Worm (Caenorhabditis elegans) whole organism, L3 larva: ENCODE results near the gene T05G5.1.

ENCODE experiments used
- ZK546.5 ChIP-seq: sonication (generic microtip); optimal IDR thresholded peaks from 2 replicates; lab custom pipeline; 2017; ENCODE audit warnings: missing biosample characterization, missing genetic modification characterization
- aly-2 ChIP-seq: fragments of 150-350 bp; optimal IDR thresholded peaks from 2 replicates; lab custom pipeline; 2014; ENCODE audit warnings: missing biosample characterization, missing genetic modification characterization
- ama-1 ChIP-seq: fragments of 150-350 bp; optimal IDR thresholded peaks from 2 replicates; lab custom pipeline; 2018
- ceh-16 ChIP-seq: sonication (generic microtip); optimal IDR thresholded peaks from 2 replicates; lab custom pipeline; 2017; ENCODE audit warnings: missing biosample characterization, missing genetic modification characterization
- ceh-82 ChIP-seq: fragments of 150-350 bp; optimal IDR thresholded peaks from 2 replicates; lab custom pipeline; 2014; ENCODE audit warnings: missing biosample characterization, missing genetic modification characterization
- ceh-9 ChIP-seq: sonication (generic microtip); optimal IDR thresholded peaks from 2 replicates; lab custom pipeline; 2018; ENCODE audit warnings: missing biosample characterization, missing genetic modification characterization
- daf-12 ChIP-seq: fragments of 150-350 bp; optimal IDR thresholded peaks from 2 replicates; lab custom pipeline; 2014; ENCODE audit warnings: missing biosample characterization, missing genetic modification reagents, missing genetic modification characterization
- egl-5 ChIP-seq: fragments of 150-350 bp; optimal IDR thresholded peaks from 2 replicates; lab custom pipeline; 2017; ENCODE audit warnings: missing biosample characterization, missing genetic modification reagents, missing genetic modification characterization, inconsistent platforms
- elt-1 ChIP-seq: fragments of 150-350 bp; optimal IDR thresholded peaks from 2 replicates; lab custom pipeline; 2014; ENCODE audit warnings: missing biosample characterization, missing genetic modification characterization
- elt-2 ChIP-seq: sonication (generic microtip); optimal IDR thresholded peaks from 2 replicates; lab custom pipeline; 2016; ENCODE audit warnings: missing genetic modification reagents, mild to moderate bottlenecking, missing genetic modification characterization, missing compliant biosample characterization
- fkh-10 ChIP-seq: sonication (generic microtip); optimal IDR thresholded peaks from 2 replicates; lab custom pipeline; 2017; ENCODE audit warnings: missing biosample characterization, missing genetic modification reagents, missing genetic modification characterization
- hmg-11 ChIP-seq: sonication (generic microtip); optimal IDR thresholded peaks from 2 replicates; lab custom pipeline; 2016; ENCODE audit warnings: missing genetic modification characterization, missing compliant biosample characterization
- lin-15B ChIP-seq: fragments of 150-350 bp; optimal IDR thresholded peaks from 2 replicates; lab custom pipeline; 2014; ENCODE audit warnings: missing biosample characterization, missing genetic modification characterization
- lin-39 ChIP-seq: fragments of 150-350 bp; optimal IDR thresholded peaks from 2 replicates; lab custom pipeline; 2018; ENCODE audit warnings: missing biosample characterization, missing genetic modification reagents, missing genetic modification characterization
- mdl-1 ChIP-seq: fragments of 150-350 bp; optimal IDR thresholded peaks from 2 replicates; lab custom pipeline; 2014; ENCODE audit warnings: missing biosample characterization, missing genetic modification characterization
- nfya-1 ChIP-seq: sonication (generic microtip); optimal IDR thresholded peaks from 2 replicates; lab custom pipeline; 2017; ENCODE audit warnings: missing genetic modification characterization, mild to moderate bottlenecking, missing compliant biosample characterization, antibody characterized with exemption, moderate library complexity; ENCODE audit not compliant: insufficient read depth
- nhr-12 ChIP-seq: fragments of 150-350 bp; optimal IDR thresholded peaks from 2 replicates; lab custom pipeline; 2014; ENCODE audit warnings: missing biosample characterization, missing genetic modification characterization
- nhr-23 ChIP-seq: fragments of 150-350 bp; optimal IDR thresholded peaks from 2 replicates; lab custom pipeline; 2014; ENCODE audit warnings: missing biosample characterization, missing genetic modification reagents, missing genetic modification characterization
- nhr-25 ChIP-seq: sonication (generic microtip); optimal IDR thresholded peaks from 2 replicates; lab custom pipeline; 2017; ENCODE audit warnings: missing biosample characterization, missing genetic modification characterization
- nhr-28 ChIP-seq: fragments of 150-350 bp; optimal IDR thresholded peaks from 2 replicates; lab custom pipeline; 2014; ENCODE audit warnings: missing biosample characterization, missing genetic modification characterization
- nhr-67 ChIP-seq: fragments of 150-350 bp; optimal IDR thresholded peaks from 2 replicates; lab custom pipeline; 2014; ENCODE audit warnings: missing biosample characterization, missing genetic modification characterization
- nhr-76 ChIP-seq: fragments of 150-350 bp; sonication (generic microtip); optimal IDR thresholded peaks from 5 replicates; lab custom pipeline; 2014; ENCODE audit warnings: missing biosample characterization, missing genetic modification characterization
- pha-4 ChIP-seq: fragments of 150-350 bp; optimal IDR thresholded peaks from 2 replicates; lab custom pipeline; 2014; ENCODE audit warnings: missing biosample characterization, missing genetic modification reagents, missing genetic modification characterization
- pqm-1 ChIP-seq: fragments of 150-350 bp; optimal IDR thresholded peaks from 2 replicates; lab custom pipeline; 2017; ENCODE audit warnings: missing biosample characterization, missing genetic modification characterization, inconsistent platforms
- sea-2 ChIP-seq: fragments of 150-350 bp; sonication (generic microtip); optimal IDR thresholded peaks from 4 replicates; lab custom pipeline; 2014; ENCODE audit warnings: missing biosample characterization, missing genetic modification reagents, missing genetic modification characterization
- skn-1 ChIP-seq: fragments of 150-350 bp; optimal IDR thresholded peaks from 2 replicates; lab custom pipeline; 2014; ENCODE audit warnings: missing biosample characterization, missing genetic modification characterization
- unc-39 ChIP-seq: sonication (generic microtip); optimal IDR thresholded peaks from 4 replicates; lab custom pipeline; 2017; ENCODE audit warnings: missing biosample characterization, missing genetic modification characterization
- unc-62 ChIP-seq: fragments of 150-350 bp; sonication (generic microtip); optimal IDR thresholded peaks from 4 replicates; lab custom pipeline; 2014; ENCODE audit warnings: missing biosample characterization, missing genetic modification reagents, missing genetic modification characterization
- zag-1 ChIP-seq: fragments of 150-350 bp; optimal IDR thresholded peaks from 2 replicates; lab custom pipeline; 2014; ENCODE audit warnings: missing biosample characterization, missing genetic modification characterization

The T05G5.1 gene

DNA sequence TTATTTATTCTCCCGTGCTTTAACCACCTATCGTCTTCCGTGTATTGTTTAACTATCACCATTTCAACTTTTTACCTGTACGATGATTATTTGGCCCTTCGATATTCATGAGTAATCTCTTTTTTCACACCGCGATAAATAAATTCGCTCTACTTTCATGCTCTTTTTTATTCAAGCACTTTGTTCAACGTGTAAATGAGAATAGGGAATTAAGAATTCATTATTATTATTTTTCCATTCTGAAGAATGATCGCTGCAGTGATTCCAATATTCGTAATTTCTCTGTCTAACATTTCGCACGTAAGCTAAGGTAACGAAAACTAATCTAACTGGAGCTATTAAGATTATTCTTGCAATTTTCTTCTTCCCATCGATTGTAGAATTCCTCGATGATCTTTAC, 5.6 kb upstream of the T05G5.1 start, which contains the start of gene T05G5.4:
Gene T05G5.4, plus strand, starts transcription at position 241 of the 400 bp plus-strand sequence.
- TF ChIP-seq skn-1 (tag; lab: Kevin White, UChicago) (no peak), unc-62 (GFP tag; lab: Kevin White, UChicago) (no peak)

DNA sequence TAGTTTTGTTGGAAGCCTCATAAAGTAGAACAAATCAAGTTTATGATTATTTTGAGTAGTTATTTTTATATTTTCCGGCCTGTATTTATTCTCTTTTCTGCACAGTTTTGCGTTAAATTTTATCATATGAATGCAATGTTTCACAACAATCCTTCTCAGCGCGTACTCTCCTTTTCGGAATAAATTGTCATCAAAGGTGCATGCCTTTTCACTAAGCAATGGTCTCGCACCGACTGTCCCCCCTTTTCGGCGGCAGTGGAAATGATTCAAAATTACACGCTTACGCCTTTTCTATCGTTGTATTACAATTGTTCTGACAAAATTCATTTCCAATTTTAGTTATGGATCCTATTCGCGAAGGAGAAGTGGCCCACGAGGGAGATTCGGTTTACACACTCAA, 4.0 kb upstream of the T05G5.1 start, which contains the start of the genes iff-1 and cdk-1:
Gene iff-1, minus strand, starts transcription at position 61 of the 400 bp plus-strand sequence.
Gene cdk-1, plus strand, starts transcription at position 340 of the 400 bp plus-strand sequence.
- no peak for TF ChIP-seq hmg-11
- TF ChIP-seq nhr-23 (tag; lab: Kevin White, UChicago), result peak; percentile 2
- TF ChIP-seq elt-2, result no peak
- TF ChIP-seq ama-1 (lab: Kevin White, UChicago), result no peak
- TF ChIP-seq nfya-1 (tag; lab: Kevin White, UChicago), result peak; percentile 73
- no peak for TF ChIP-seq nhr-67 (tag; lab: Kevin White, UChicago)
- TF ChIP-seq pha-4, result peak; percentile 69
- TF ChIP-seq pqm-1, result no peak
- TF ChIP-seq nhr-25 (tag; lab: Kevin White, UChicago), result peak; percentile 40
- no peak for TF ChIP-seq ceh-82 (tag; lab: Kevin White, UChicago)
- TF ChIP-seq daf-12 (tag; lab: Kevin White, UChicago), result no peak
- TF ChIP-seq egl-5 (tag; lab: Kevin White, UChicago), result no peak
- no peak for TF ChIP-seq lin-39 (tag; lab: Kevin White, UChicago)
- no peak for TF ChIP-seq fkh-10
- no peak for TF ChIP-seq unc-39 (tag; lab: Kevin White, UChicago)
- TF ChIP-seq aly-2, result no peak
- no peak for TF ChIP-seq sea-2 (GFP tag; lab: Kevin White, UChicago)
- no peak for TF ChIP-seq nhr-76 (tag; lab: Kevin White, UChicago)
- TF ChIP-seq elt-1 (tag; lab: Kevin White, UChicago), result no peak
- TF ChIP-seq lin-15B (tag; lab: Kevin White, UChicago), result peak; percentile 65

DNA sequence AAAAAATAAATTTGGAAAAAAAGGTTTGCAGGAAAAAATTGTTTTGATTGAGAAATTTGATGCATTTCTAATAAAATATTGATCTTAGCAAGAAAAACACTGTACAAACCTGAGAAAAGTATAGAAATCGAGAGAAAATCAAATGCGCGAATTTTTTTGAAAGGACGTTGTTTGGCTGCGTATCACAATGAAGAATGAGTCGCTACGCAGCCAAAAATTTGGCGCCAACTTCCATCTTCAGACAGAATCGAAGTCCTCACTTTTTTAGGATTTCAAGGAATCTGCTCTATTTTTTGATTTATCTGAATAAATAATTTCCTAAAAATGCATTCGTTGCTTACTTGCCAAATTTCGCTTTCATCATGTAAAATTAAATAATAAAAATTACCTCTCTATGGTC, 3.5 kb upstream of the T05G5.1 start:
- TF ChIP-seq nhr-23 (tag; lab: Kevin White, UChicago) (no peak), nhr-25 (tag; lab: Kevin White, UChicago) (no peak), nhr-28 (tag; lab: Kevin White, UChicago) (no peak), ceh-16 (tag; lab: Kevin White, UChicago) (no peak), ceh-82 (tag; lab: Kevin White, UChicago) (no peak), nhr-12 (no peak), ZK546.5 (tag; lab: Kevin White, UChicago) (no peak), lin-39 (tag; lab: Kevin White, UChicago) (no peak), nhr-67 (tag; lab: Kevin White, UChicago) (no peak)

DNA sequence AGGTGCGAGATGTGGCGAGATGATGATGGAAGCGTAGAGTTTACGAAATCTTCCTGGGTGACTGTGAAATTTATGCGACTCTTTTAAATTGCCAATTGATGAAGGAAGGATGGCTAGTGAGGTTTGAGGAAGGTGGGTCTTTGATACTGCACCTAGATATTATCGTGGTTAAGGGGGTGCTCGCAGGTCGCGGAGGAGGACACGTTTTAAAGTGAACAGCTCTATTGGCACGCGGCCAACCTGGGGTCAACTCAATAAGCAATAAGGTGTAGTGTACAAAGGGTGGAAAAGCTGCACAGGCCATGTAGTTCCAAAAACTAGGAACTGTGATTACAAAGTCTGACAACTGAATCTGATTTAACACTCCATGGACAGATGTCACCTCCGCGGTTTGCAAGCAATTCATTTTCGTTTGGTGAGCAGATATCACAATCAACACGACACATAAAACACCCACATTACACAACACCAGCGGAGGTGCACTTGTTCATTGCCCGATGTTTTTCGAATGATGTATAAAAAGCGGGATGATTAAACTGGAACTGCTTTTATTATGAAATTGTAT, 2.3 kb upstream of the T05G5.1 start:
- TF ChIP-seq mdl-1 (tag; lab: Kevin White, UChicago), result no peak
- peak; percentile 43 for TF ChIP-seq egl-5 (tag; lab: Kevin White, UChicago)
- TF ChIP-seq fkh-10, result no peak

DNA sequence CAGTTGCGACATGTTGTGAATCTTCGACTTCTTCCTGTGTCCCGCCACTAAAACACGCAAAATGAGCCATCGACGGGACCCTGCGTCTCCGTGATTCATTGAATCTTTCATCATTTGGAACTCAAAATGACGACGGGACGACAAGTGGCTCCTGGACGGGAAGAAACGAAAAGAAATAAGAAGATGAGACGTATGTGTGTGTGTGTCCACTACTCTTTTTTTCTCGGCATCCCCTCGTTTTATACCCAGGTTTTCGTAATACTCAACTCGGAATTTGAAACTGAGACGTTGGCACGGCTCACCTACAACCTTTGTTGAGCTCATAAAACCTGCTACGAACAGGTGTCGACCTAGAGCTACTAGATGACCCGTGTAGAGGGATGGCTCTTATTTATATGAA, 1.4 kb upstream of the T05G5.1 start:
- TF ChIP-seq elt-2, result no peak
- peak; percentile 31 for TF ChIP-seq nfya-1 (tag; lab: Kevin White, UChicago)

DNA sequence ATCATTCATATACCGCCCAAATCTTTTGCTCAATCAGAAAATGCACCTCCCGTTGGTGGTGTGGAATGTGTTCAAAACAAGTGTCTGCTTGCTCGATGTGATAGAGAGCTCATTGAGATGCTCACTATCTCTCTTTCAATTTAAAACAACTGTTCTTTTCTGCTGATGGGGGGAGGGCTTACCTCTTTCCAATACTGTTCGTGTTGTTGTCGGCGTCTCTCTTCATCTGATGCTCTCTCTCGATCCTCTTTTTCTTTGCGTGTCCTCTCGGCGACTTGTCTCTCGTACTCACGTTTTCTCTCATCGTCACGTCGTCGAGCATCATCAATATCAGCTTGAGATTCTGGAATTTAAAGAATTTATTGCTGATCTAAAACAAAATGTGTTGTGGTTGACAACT, 1.2 kb downstream of the T05G5.1 start:
- TF ChIP-seq ceh-16 (tag; lab: Kevin White, UChicago) (no peak), nfya-1 (tag; lab: Kevin White, UChicago) (peak; percentile 4), lin-39 (tag; lab: Kevin White, UChicago) (no peak), zag-1 (tag; lab: Kevin White, UChicago) (no peak), egl-5 (tag; lab: Kevin White, UChicago) (no peak), elt-1 (tag; lab: Kevin White, UChicago) (no peak)

DNA sequence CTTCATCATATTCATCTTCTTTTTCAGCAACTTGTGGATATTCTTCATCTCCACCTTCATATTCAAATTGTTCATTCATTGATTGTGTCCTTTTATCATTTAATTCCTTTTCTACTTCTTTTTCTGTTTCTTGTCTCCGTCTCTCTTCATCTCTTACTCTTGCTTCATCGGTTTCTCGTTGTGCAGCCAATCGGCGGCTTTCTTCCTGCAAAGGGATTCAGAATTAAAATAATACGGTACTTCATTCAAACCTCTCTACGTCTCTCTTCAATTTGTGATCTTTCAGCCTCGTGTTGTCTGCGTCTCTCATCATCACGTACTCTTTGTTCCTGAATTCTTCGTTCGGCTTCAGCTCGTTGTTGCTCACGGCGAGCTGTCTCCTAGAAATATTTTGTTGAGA, 2.5 kb downstream of the T05G5.1 start:
- TF ChIP-seq elt-1 (tag; lab: Kevin White, UChicago) (no peak), nfya-1 (tag; lab: Kevin White, UChicago) (peak; percentile 87), skn-1 (tag; lab: Kevin White, UChicago) (no peak), ceh-9 (no peak)
- TF ChIP-seq, all 47 proteins: peak for 1
